Worm (Caenorhabditis elegans) whole organism, midembryonic: ENCODE results near the gene gfm-1.

Source experiments
- T22C8.4 ChIP-seq: fragments of 200-800 bp; sonication (Bioruptor generic); IDR thresholded peaks from 2 replicates; pipeline ENCODE4 v1.3.6; 2022; ENCODE audit warnings: missing genetic modification characterization, missing compliant biosample characterization
- cog-1 ChIP-seq: sonication (generic microtip); optimal IDR thresholded peaks from 2 replicates; lab custom pipeline; 2016; ENCODE audit warnings: missing genetic modification characterization, missing compliant biosample characterization
- flt-1 ChIP-seq: fragments of 200-800 bp; sonication (Bioruptor generic); IDR thresholded peaks from 2 replicates; pipeline ENCODE4 v1.3.6; 2022; ENCODE audit warnings: missing genetic modification characterization, missing compliant biosample characterization
- klf-2 ChIP-seq: fragments of 200-800 bp; sonication (Bioruptor generic); conservative IDR thresholded peaks from 2 replicates; pipeline ENCODE4 v1.3.6; 2022; ENCODE audit warnings: missing genetic modification reagents, missing genetic modification characterization, missing compliant biosample characterization
- med-1 ChIP-seq: sonication (generic microtip); optimal IDR thresholded peaks from 2 replicates; lab custom pipeline; 2017; ENCODE audit warnings: missing genetic modification characterization, mild to moderate bottlenecking, missing compliant biosample characterization, antibody characterized with exemption, missing genetic modification reagents; ENCODE audit not compliant: insufficient read depth
- ref-1 ChIP-seq: fragments of 200-800 bp; sonication (Bioruptor generic); conservative IDR thresholded peaks from 2 replicates; pipeline ENCODE4 v1.3.6; 2022; ENCODE audit warnings: missing genetic modification reagents, missing genetic modification characterization, missing compliant biosample characterization
- tab-1 ChIP-seq: fragments of 200-800 bp; sonication (Bioruptor generic); IDR thresholded peaks from 2 replicates; pipeline ENCODE4 v1.3.6; 2022; ENCODE audit warnings: missing genetic modification characterization, missing compliant biosample characterization
- ztf-23 ChIP-seq: fragments of 200-800 bp; sonication (Bioruptor generic); IDR thresholded peaks from 2 replicates; pipeline ENCODE4 v1.3.6; 2022; ENCODE audit warnings: missing genetic modification reagents, missing genetic modification characterization, missing compliant biosample characterization
- ztf-29 ChIP-seq: fragments of 200-800 bp; sonication (Bioruptor generic); IDR thresholded peaks from 2 replicates; pipeline ENCODE4 v1.3.6; 2022; ENCODE audit warnings: missing genetic modification reagents, missing genetic modification characterization, missing compliant biosample characterization

gfm-1 gene

ce11 chrII:13163009-13163408 lies 45.7 kb downstream of the gfm-1 start:
- no peak for TF ChIP-seq ref-1 (GFP tag; lab: Robert Waterston, UW)
- TF ChIP-seq ztf-29 (GFP tag; lab: Robert Waterston, UW), result no peak
- no peak for TF ChIP-seq cog-1 (tag; lab: Kevin White, UChicago)
- TF ChIP-seq T22C8.4 (GFP tag; lab: Robert Waterston, UW), result no peak
- TF ChIP-seq med-1 (GFP tag; lab: Kevin White, UChicago), result no peak
- TF ChIP-seq flt-1 (GFP tag; lab: Robert Waterston, UW), result no peak
- no peak for TF ChIP-seq klf-2 (GFP tag; lab: Robert Waterston, UW)
- TF ChIP-seq tab-1 (GFP tag; lab: Robert Waterston, UW), result no peak

ce11 chrII:13164062-13164461 lies 46.8 kb downstream of the gfm-1 start:
- TF ChIP-seq flt-1 (GFP tag; lab: Robert Waterston, UW) (no peak), med-1 (GFP tag; lab: Kevin White, UChicago) (no peak), ref-1 (GFP tag; lab: Robert Waterston, UW) (no peak), cog-1 (tag; lab: Kevin White, UChicago) (no peak), ztf-29 (GFP tag; lab: Robert Waterston, UW) (no peak), T22C8.4 (GFP tag; lab: Robert Waterston, UW) (no peak), tab-1 (GFP tag; lab: Robert Waterston, UW) (no peak)

DNA sequence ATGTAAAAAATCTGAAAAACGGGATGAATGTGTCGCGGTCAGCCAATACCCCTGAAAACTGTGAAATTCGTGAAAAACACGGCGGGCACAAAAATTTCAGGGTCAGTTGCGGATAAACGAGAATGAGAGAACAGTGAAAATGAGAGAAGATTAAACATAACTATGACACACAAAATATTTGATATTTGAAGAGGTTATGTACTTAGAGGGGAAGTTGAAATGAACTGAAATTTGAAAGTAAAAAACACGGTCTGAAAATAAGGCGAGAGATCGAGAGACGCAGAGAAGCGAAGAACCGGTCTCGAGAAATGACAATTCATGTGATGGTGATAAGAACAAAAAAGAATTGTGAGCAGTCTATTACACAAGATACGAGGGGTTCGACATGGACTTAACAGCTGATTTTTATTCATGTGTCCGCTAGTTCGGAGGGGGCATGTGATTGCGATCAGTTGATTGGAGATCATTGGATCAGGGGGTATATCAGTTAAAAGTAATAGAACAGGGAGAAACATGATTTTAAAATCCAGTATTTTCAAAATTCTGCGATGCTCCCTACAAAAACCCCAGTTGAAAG lies 48.5 kb downstream of the gfm-1 start, which contains the start of gene moe-3:
TSS of gene moe-3 (minus strand) at position 51 of the 577 bp plus-strand sequence.
- TF ChIP-seq T22C8.4 (GFP tag; lab: Robert Waterston, UW), result no peak
- no peak for TF ChIP-seq flt-1 (GFP tag; lab: Robert Waterston, UW)
- no peak for TF ChIP-seq ztf-23 (GFP tag; lab: Robert Waterston, UW)
- TF ChIP-seq ref-1 (GFP tag; lab: Robert Waterston, UW), result no peak
- no peak for TF ChIP-seq klf-2 (GFP tag; lab: Robert Waterston, UW)
- TF ChIP-seq ztf-29 (GFP tag; lab: Robert Waterston, UW), result no peak
- TF ChIP-seq cog-1 (tag; lab: Kevin White, UChicago), result no peak
- TF ChIP-seq tab-1 (GFP tag; lab: Robert Waterston, UW), result no peak
- TF ChIP-seq med-1 (GFP tag; lab: Kevin White, UChicago), result no peak

- TF ChIP-seq tab-1 (GFP tag; lab: Robert Waterston, UW), result no peak
- TF ChIP-seq T22C8.4 (GFP tag; lab: Robert Waterston, UW), result no peak
- TF ChIP-seq klf-2 (GFP tag; lab: Robert Waterston, UW), result no peak
- TF ChIP-seq flt-1 (GFP tag; lab: Robert Waterston, UW), result no peak
- no peak for TF ChIP-seq med-1 (GFP tag; lab: Kevin White, UChicago)
- TF ChIP-seq ztf-23 (GFP tag; lab: Robert Waterston, UW), result no peak
- no peak for TF ChIP-seq ztf-29 (GFP tag; lab: Robert Waterston, UW)
- no peak for TF ChIP-seq ref-1 (GFP tag; lab: Robert Waterston, UW)
- TF ChIP-seq cog-1 (tag; lab: Kevin White, UChicago), result no peak
These were observed 50.2 kb downstream of the gfm-1 start for ce11 chrII:13167493-13167892.

DNA sequence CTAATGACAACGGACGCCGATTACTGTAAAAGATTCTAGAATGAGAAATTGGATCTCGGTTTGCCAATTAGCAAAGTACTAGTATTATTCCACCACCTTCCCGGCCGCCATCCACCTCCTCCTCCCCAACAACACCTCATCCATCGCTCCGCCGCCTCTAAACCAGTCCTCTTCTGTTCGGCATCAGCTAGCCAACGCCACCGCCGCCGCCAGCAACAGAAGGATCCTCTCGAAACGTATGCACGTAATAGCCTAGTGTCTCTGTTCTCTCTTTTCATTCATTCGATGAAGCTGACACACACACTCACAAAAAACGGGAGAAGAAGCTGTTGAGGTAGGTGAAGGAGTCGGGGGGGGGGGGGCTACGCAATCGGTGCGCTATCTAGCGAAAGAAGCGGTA lies 53.4 kb downstream of the gfm-1 start:
- TF ChIP-seq tab-1 (GFP tag; lab: Robert Waterston, UW), result no peak
- no peak for TF ChIP-seq ztf-23 (GFP tag; lab: Robert Waterston, UW)
- no peak for TF ChIP-seq flt-1 (GFP tag; lab: Robert Waterston, UW)
- TF ChIP-seq klf-2 (GFP tag; lab: Robert Waterston, UW), result no peak
- no peak for TF ChIP-seq ref-1 (GFP tag; lab: Robert Waterston, UW)
- no peak for TF ChIP-seq T22C8.4 (GFP tag; lab: Robert Waterston, UW)
- no peak for TF ChIP-seq ztf-29 (GFP tag; lab: Robert Waterston, UW)
- no peak for TF ChIP-seq med-1 (GFP tag; lab: Kevin White, UChicago)
